Worm (Caenorhabditis elegans) whole organism, young adult: ENCODE data around the gene T21H3.1.

ENCODE experiments used
- B0019.2 ChIP-seq: fragments of 200-800 bp; sonication (Bioruptor generic); conservative IDR thresholded peaks from 2 replicates; pipeline ENCODE4 v1.3.6; 2022; ENCODE audit warnings: missing genetic modification reagents, missing genetic modification characterization, missing compliant biosample characterization
- chd-7 ChIP-seq: sonication (generic microtip); optimal IDR thresholded peaks from 2 replicates; lab custom pipeline; 2016; ENCODE audit warnings: mild to moderate bottlenecking, missing genetic modification characterization, moderate library complexity, missing compliant biosample characterization
- him-1 ChIP-seq: sonication (generic microtip); optimal IDR thresholded peaks from 2 replicates; lab custom pipeline; 2016; ENCODE audit warnings: missing genotype, missing genetic modification reagents, missing genetic modification characterization, missing compliant biosample characterization
- nfya-1 ChIP-seq: sonication (generic microtip); optimal IDR thresholded peaks from 2 replicates; lab custom pipeline; 2017; ENCODE audit warnings: antibody characterized with exemption, missing compliant biosample characterization, missing genetic modification characterization, borderline replicate concordance; ENCODE audit not compliant: insufficient read depth
- snpc-4 ChIP-seq, 5 experiments: fragments of 150-350 bp in 1 of 5; sonication (generic microtip) in 4 of 5; optimal IDR thresholded peaks; 2 replicates each; lab custom pipeline; 2014 to 2018; ENCODE audit warnings: missing genetic modification characterization in 5 of 5, missing biosample characterization in 3 of 5, antibody characterized with exemption in 2 of 5, mild to moderate bottlenecking in 2 of 5, missing compliant biosample characterization in 2 of 5, missing genotype in 2 of 5, moderate library complexity in 2 of 5, missing genetic modification reagents in 1 of 5
- tlf-1 ChIP-seq: fragments of 200-800 bp; sonication (Bioruptor generic); optimal IDR thresholded peaks from 2 replicates; lab custom pipeline; 2018; ENCODE audit warnings: mild to moderate bottlenecking, missing genetic modification characterization, missing compliant biosample characterization
- ztf-28 ChIP-seq: fragments of 200-800 bp; sonication (Bioruptor generic); IDR thresholded peaks from 2 replicates; pipeline ENCODE4 v1.3.6; 2022; ENCODE audit warnings: missing genetic modification reagents, missing genetic modification characterization, missing compliant biosample characterization

ce11 chrV:1151830-1152229 is 24.7 kb upstream of the T21H3.1 start:
- TF ChIP-seq B0019.2, result no peak
- TF ChIP-seq snpc-4 (GFP tag; optimal IDR thresholded peaks at IDR 0.05; lab: Kevin White, UChicago), result no peak
- TF ChIP-seq snpc-4 (tag; optimal IDR thresholded peaks at IDR 0.05; lab: Kevin White, UChicago), result no peak
- no peak for TF ChIP-seq nfya-1 (tag; lab: Kevin White, UChicago)
- TF ChIP-seq tlf-1 (GFP tag; lab: Kevin White, UChicago), result no peak
- TF ChIP-seq ztf-28, result no peak
- no peak for TF ChIP-seq him-1 (tag; lab: Kevin White, UChicago)
- no peak for TF ChIP-seq chd-7
